Worm (Caenorhabditis elegans): ENCODE results near the gene sre-4.
"Not testable (repeated sequence)": the region's sequence is repeated elsewhere in the genome, so short reads cannot be mapped to it uniquely, and the experiment has no call there.

The sre-4 gene

ce11 chrIV:9755713-9756112 is 28.9 kb downstream of the sre-4 start:
- TF ChIP-seq unc-62 (GFP tag; optimal IDR thresholded peaks at IDR 0.05): no peak

ce11 chrIV:9748342-9748741 is 36.2 kb downstream of the sre-4 start, which contains the start of gene C28D4.8:
C28D4.8 (minus strand) TSS chrIV:9748442.
- no peak for TF ChIP-seq unc-62 (GFP tag; optimal IDR thresholded peaks at IDR 0.05)

DNA sequence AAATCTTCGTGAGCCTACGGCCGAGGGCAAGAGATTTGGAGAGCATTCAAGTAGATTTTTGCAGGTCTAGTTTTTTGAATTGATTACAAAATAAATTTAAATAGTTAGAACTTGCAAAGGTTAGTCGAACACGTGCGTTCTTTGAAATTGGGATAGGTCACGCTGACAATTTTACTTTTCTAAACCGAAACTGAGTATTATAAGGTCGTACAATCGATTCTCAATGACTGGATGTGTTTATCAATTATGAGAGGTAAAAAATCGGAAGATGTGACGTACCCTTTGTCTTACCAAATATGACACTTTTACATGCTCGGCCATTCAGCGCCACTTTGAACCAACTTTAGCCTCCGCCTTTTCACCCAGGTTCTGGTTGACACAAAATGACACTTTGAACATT is 37.8 kb downstream of the sre-4 start, which contains the start of gene C28D4.5:
Gene C28D4.5 (minus strand): TSS at position 101 of the 400 bp plus-strand sequence.
- TF ChIP-seq unc-62 (GFP tag; optimal IDR thresholded peaks at IDR 0.05): no peak

- no peak for TF ChIP-seq unc-62 (GFP tag; optimal IDR thresholded peaks at IDR 0.05)
Measured at ce11 chrIV:9744905-9745304, 39.7 kb downstream of the sre-4 start, which contains the start of gene C28D4.4. C28D4.4 (minus strand) TSS chrIV:9745005.

- TF ChIP-seq unc-62 (GFP tag; optimal IDR thresholded peaks at IDR 0.05): no peak
Measured at ce11 chrIV:9742883-9743282, 41.7 kb downstream of the sre-4 start, which contains the start of gene C28D4.7. C28D4.7 (minus strand) TSS chrIV:9743147.

- TF ChIP-seq unc-62 (GFP tag; optimal IDR thresholded peaks at IDR 0.05): not testable (repeated sequence)
Measured at ce11 chrIV:9740851-9741549, 43.6 kb downstream of the sre-4 start, which contains the start of gene gln-6. gln-6 (minus strand) TSS chrIV:9740901.

DNA sequence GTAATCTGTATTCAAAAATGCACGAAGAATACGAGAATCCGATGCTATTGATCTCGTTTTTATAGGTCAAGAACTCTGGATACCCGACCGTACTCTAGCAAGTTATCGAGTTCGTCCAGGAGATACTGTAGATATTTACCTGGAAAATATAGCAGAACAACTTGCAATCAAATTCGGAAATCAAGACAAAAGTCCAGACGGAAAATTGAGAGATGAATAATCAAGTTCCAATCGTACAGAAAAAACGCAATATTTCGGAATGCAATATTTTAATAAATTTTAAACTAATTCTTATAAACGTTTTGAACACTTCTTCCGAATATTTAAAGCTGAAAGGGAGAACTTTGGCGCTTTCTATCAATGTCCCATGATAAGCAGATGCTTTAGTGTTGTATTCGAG is 45.6 kb downstream of the sre-4 start:
- TF ChIP-seq unc-62 (GFP tag; optimal IDR thresholded peaks at IDR 0.05): no peak

DNA sequence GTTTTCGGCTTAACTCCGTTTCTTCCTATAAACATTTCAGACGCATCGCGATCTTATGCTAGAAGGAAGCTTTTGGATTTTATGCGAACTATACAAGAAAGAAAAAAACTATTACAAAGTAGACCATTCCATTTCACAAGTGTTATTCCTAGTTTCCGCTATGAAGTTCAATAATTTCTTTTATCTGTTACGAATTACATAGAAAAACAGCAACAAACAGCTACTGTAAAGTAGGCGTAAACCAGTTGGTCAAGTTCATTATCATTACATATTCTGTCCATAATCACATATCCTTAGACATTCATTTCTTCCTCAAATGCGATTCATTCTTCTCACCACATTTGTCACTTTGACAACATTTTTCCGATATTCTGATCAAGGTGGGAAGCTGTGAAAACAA is 46.4 kb downstream of the sre-4 start, which contains the start of gene C28D4.10:
Gene C28D4.10 (plus strand): TSS at position 301 of the 400 bp plus-strand sequence.
- no peak for TF ChIP-seq unc-62 (GFP tag; optimal IDR thresholded peaks at IDR 0.05)

ce11 chrIV:9737204-9737790 is 47.3 kb downstream of the sre-4 start, which contains the start of gene cka-1:
cka-1 (minus strand) TSS chrIV:9737621.
- no peak for TF ChIP-seq unc-62 (GFP tag; optimal IDR thresholded peaks at IDR 0.05)

DNA sequence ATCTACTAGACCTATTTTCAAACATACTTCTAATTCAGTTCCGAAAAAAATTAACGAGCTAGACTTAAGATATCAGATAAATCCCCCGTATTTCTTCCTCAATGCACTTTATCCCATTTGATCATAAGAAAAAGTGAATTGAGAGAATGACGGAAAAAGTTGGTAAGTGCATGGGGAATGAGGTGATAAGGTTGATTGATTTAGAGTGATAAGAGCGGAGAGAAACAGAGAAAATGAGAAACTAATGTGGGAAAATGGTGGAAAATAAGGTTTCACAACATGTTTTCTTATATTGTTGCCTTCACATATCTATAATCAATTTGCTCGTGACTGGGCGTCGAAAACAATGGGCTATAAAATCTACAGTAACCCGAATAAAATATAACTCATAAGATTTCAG is 48.8 kb downstream of the sre-4 start:
- TF ChIP-seq unc-62 (GFP tag; optimal IDR thresholded peaks at IDR 0.05): no peak

ce11 chrIV:9734861-9735260 is 49.7 kb downstream of the sre-4 start:
- no peak for TF ChIP-seq unc-62 (GFP tag; optimal IDR thresholded peaks at IDR 0.05)

DNA sequence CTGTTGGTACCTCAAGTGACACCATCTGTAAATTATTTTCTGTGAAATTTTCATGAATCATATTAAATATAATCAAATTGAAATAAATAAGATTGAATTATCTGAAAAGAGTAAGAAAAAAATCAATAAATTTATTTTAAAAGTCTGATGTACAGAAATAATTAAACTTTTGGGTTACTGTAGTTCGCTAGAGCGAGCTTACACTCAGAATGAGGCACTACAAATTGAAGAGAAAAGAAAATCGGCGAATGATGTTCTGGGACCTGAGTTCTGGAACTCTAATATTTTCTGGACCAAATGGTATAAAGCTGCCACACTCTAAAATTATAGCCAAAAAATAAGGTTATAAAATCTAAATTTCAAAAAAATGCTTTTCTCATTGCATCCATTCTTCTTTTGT is 50.7 kb downstream of the sre-4 start:
- TF ChIP-seq unc-62 (GFP tag; optimal IDR thresholded peaks at IDR 0.05): no peak
